Fruit fly (Drosophila melanogaster) whole organism, embryonic: ENCODE data around the gene eIF4E6.

Experiments
- C15 ChIP-seq: fragments of 200-800 bp; sonication (Bioruptor generic); IDR thresholded peaks from 3 replicates; pipeline ENCODE4 v1.3.6; 2022; ENCODE audit warnings: missing biosample characterization, missing genetic modification characterization
- CG10274 ChIP-seq: fragments of 200-800 bp; sonication (Bioruptor generic); optimal IDR thresholded peaks from 3 replicates; lab custom pipeline; 2017; ENCODE audit warnings: missing biosample characterization, mild to moderate bottlenecking, missing genetic modification characterization
- CG12155 ChIP-seq: fragments of 200-800 bp; sonication (Bioruptor generic); optimal IDR thresholded peaks from 3 replicates; lab custom pipeline; 2016; ENCODE audit warnings: missing biosample characterization, missing genetic modification characterization
- CG1233 ChIP-seq: fragments of 200-800 bp; sonication (Bioruptor generic); optimal IDR thresholded peaks from 4 replicates; lab custom pipeline; 2018; ENCODE audit warnings: missing biosample characterization, mild to moderate bottlenecking, missing genetic modification characterization
- CG12744 ChIP-seq: fragments of 200-800 bp; sonication (Bioruptor generic); optimal IDR thresholded peaks from 2 replicates; lab custom pipeline; 2016; ENCODE audit warnings: missing biosample characterization, missing genetic modification characterization
- CG1792 ChIP-seq: fragments of 200-800 bp; sonication (Bioruptor generic); optimal IDR thresholded peaks from 2 replicates; lab custom pipeline; 2016; ENCODE audit warnings: missing biosample characterization, missing genetic modification characterization
- CG18011 ChIP-seq: fragments of 200-800 bp; sonication (Bioruptor generic); optimal IDR thresholded peaks from 2 replicates; lab custom pipeline; 2017; ENCODE audit warnings: missing biosample characterization, missing genetic modification characterization, mild to moderate bottlenecking, moderate library complexity, missing genotype
- CG1832 ChIP-seq: fragments of 200-800 bp; sonication (Bioruptor generic); optimal IDR thresholded peaks from 2 replicates; lab custom pipeline; 2017; ENCODE audit warnings: missing biosample characterization, mild to moderate bottlenecking, missing genetic modification characterization, inconsistent platforms
- CG2678 ChIP-seq: fragments of 200-800 bp; sonication (Bioruptor generic); optimal IDR thresholded peaks from 3 replicates; lab custom pipeline; 2019; ENCODE audit warnings: missing biosample characterization, mild to moderate bottlenecking, missing genetic modification characterization, moderate library complexity
- CG2712 ChIP-seq: fragments of 200-800 bp; optimal IDR thresholded peaks from 3 replicates; lab custom pipeline; 2019; ENCODE audit warnings: missing biosample characterization, mild to moderate bottlenecking, missing genetic modification characterization, moderate library complexity
- CG31441 ChIP-seq: fragments of 200-800 bp; sonication (Bioruptor generic); IDR thresholded peaks from 2 replicates; pipeline ENCODE4 v1.3.6; 2022; ENCODE audit warnings: missing biosample characterization, missing genetic modification characterization
- CG3847 ChIP-seq: fragments of 200-800 bp; sonication (Bioruptor generic); IDR thresholded peaks from 2 replicates; pipeline ENCODE4 v1.3.6; 2022; ENCODE audit warnings: missing biosample characterization, missing genetic modification characterization
- CG4282 ChIP-seq: fragments of 200-800 bp; sonication (Bioruptor generic); optimal IDR thresholded peaks from 2 replicates; lab custom pipeline; 2016; ENCODE audit warnings: missing biosample characterization, missing genetic modification characterization
- CG4617 ChIP-seq: fragments of 200-800 bp; sonication (Bioruptor generic); optimal IDR thresholded peaks from 3 replicates; lab custom pipeline; 2016; ENCODE audit warnings: missing biosample characterization, missing genetic modification characterization, borderline replicate concordance
- CG6272 ChIP-seq: fragments of 200-800 bp; sonication (Bioruptor generic); IDR thresholded peaks from 2 replicates; pipeline ENCODE4 v1.3.6; 2022; ENCODE audit warnings: missing biosample characterization, missing genetic modification characterization
- CG7786 ChIP-seq: fragments of 200-800 bp; sonication (Bioruptor generic); optimal IDR thresholded peaks from 2 replicates; lab custom pipeline; 2016; ENCODE audit warnings: missing biosample characterization, missing genetic modification characterization
- CG7839 ChIP-seq: fragments of 200-800 bp; sonication (Bioruptor generic); optimal IDR thresholded peaks from 3 replicates; lab custom pipeline; 2018; ENCODE audit warnings: missing biosample characterization, mild to moderate bottlenecking, missing genetic modification characterization, moderate library complexity
- CG9727 ChIP-seq: fragments of 200-800 bp; sonication (Bioruptor generic); optimal IDR thresholded peaks from 3 replicates; lab custom pipeline; 2017; ENCODE audit warnings: missing biosample characterization, mild to moderate bottlenecking, missing genetic modification characterization
- Dad ChIP-seq: fragments of 200-800 bp; sonication (Bioruptor generic); optimal IDR thresholded peaks from 3 replicates; lab custom pipeline; 2016; ENCODE audit warnings: missing biosample characterization, missing genetic modification characterization
- Deaf1 ChIP-seq: fragments of 200-800 bp; optimal IDR thresholded peaks from 3 replicates; lab custom pipeline; 2019; ENCODE audit warnings: missing biosample characterization, mild to moderate bottlenecking, missing genetic modification characterization, moderate library complexity
- Dref ChIP-seq: fragments of 200-800 bp; sonication (Bioruptor generic); IDR thresholded peaks from 2 replicates; pipeline ENCODE4 v1.3.6; 2022; ENCODE audit warnings: missing biosample characterization, missing genetic modification characterization
- Jarid2 ChIP-seq: fragments of 200-800 bp; sonication (Bioruptor generic); optimal IDR thresholded peaks from 3 replicates; lab custom pipeline; 2017; ENCODE audit warnings: mild to moderate bottlenecking, missing biosample characterization, missing genetic modification reagents, missing genetic modification characterization
- MESR4 ChIP-seq: fragments of 200-800 bp; sonication (Bioruptor generic); optimal IDR thresholded peaks from 2 replicates; lab custom pipeline; 2018; ENCODE audit warnings: missing biosample characterization, mild to moderate bottlenecking, missing genetic modification characterization, moderate library complexity
- Med ChIP-seq: fragments of 200-800 bp; sonication (Bioruptor generic); peaks from one replicate; lab custom pipeline; 2016; ENCODE audit warnings: missing biosample characterization, missing genetic modification characterization, mild to moderate bottlenecking, inconsistent platforms, moderate library complexity
- Mrtf ChIP-seq: fragments of 200-800 bp; sonication (Bioruptor generic); IDR thresholded peaks from 3 replicates; pipeline ENCODE4 v1.3.6; 2022; ENCODE audit warnings: missing biosample characterization, missing genetic modification characterization
- Oli ChIP-seq: fragments of 200-800 bp; sonication (Bioruptor generic); optimal IDR thresholded peaks from 2 replicates; lab custom pipeline; 2018; ENCODE audit warnings: missing biosample characterization, mild to moderate bottlenecking, missing genetic modification characterization, moderate library complexity
- Side ChIP-seq: fragments of 200-800 bp; sonication (Bioruptor generic); optimal IDR thresholded peaks from 2 replicates; lab custom pipeline; 2016; ENCODE audit warnings: missing biosample characterization, missing genetic modification characterization
- Xrp1 ChIP-seq: fragments of 200-800 bp; sonication (Bioruptor generic); IDR thresholded peaks from 2 replicates; pipeline ENCODE4 v1.3.6; 2022; ENCODE audit warnings: missing biosample characterization, missing genetic modification characterization
- YL-1 ChIP-seq: fragments of 200-800 bp; sonication (Bioruptor generic); optimal IDR thresholded peaks from 3 replicates; lab custom pipeline; 2017; ENCODE audit warnings: missing biosample characterization, mild to moderate bottlenecking, missing genetic modification characterization
- al ChIP-seq: fragments of 200-800 bp; sonication (Bioruptor generic); IDR thresholded peaks from 2 replicates; pipeline ENCODE4 v1.3.6; 2022; ENCODE audit warnings: missing biosample characterization, missing genetic modification characterization
- amos ChIP-seq: fragments of 200-800 bp; sonication (Bioruptor generic); IDR thresholded peaks from 2 replicates; pipeline ENCODE4 v1.3.6; 2022; ENCODE audit warnings: missing biosample characterization, missing genetic modification characterization; ENCODE audit not compliant: partially characterized antibody
- bbx ChIP-seq: fragments of 200-800 bp; sonication (Bioruptor generic); IDR thresholded peaks from 2 replicates; pipeline ENCODE4 v1.3.6; 2022; ENCODE audit warnings: missing biosample characterization, missing genetic modification characterization; ENCODE audit not compliant: partially characterized antibody
- cg ChIP-seq: fragments of 200-800 bp; sonication (Bioruptor generic); optimal IDR thresholded peaks from 3 replicates; lab custom pipeline; 2019; ENCODE audit warnings: missing biosample characterization, mild to moderate bottlenecking, missing genetic modification characterization, moderate library complexity
- chif ChIP-seq, 2 experiments: fragments of 200-800 bp; sonication (Bioruptor generic); optimal IDR thresholded peaks; 3 replicates each; lab custom pipeline; 2016; ENCODE audit warnings: missing biosample characterization in 2 of 2, missing genetic modification characterization in 2 of 2
- crp ChIP-seq, 2 experiments: fragments of 200-800 bp; sonication (Bioruptor generic); optimal IDR thresholded peaks; 2 replicates in 1 of 2; 3 replicates in 1 of 2; lab custom pipeline; 2017; ENCODE audit warnings: missing biosample characterization in 2 of 2, missing genetic modification characterization in 2 of 2, mild to moderate bottlenecking in 1 of 2, moderate library complexity in 1 of 2
- dimm ChIP-seq: fragments of 200-800 bp; sonication (Bioruptor generic); IDR thresholded peaks from 2 replicates; pipeline ENCODE4 v1.3.6; 2022; ENCODE audit warnings: missing biosample characterization, missing genetic modification characterization
- disco-r ChIP-seq: fragments of 200-800 bp; sonication (Bioruptor generic); optimal IDR thresholded peaks from 2 replicates; lab custom pipeline; 2016; ENCODE audit warnings: missing biosample characterization, missing genetic modification characterization
- dm ChIP-seq: fragments of 200-800 bp; sonication (Bioruptor generic); optimal IDR thresholded peaks from 3 replicates; lab custom pipeline; 2016; ENCODE audit warnings: missing biosample characterization, missing genetic modification characterization
- en ChIP-seq: fragments of 200-800 bp; sonication (Bioruptor generic); optimal IDR thresholded peaks from 2 replicates; lab custom pipeline; 2016; ENCODE audit warnings: missing biosample characterization, missing genetic modification characterization
- esg ChIP-seq: fragments of 200-800 bp; sonication (Bioruptor generic); conservative IDR thresholded peaks from 2 replicates; pipeline ENCODE4 v1.3.6; 2022; ENCODE audit warnings: missing biosample characterization, missing genetic modification characterization
- h ChIP-seq: fragments of >200 bp; optimal IDR thresholded peaks from 2 replicates; lab custom pipeline; 2017
- her ChIP-seq: fragments of 200-800 bp; sonication (Bioruptor generic); optimal IDR thresholded peaks from 2 replicates; lab custom pipeline; 2016; ENCODE audit warnings: missing biosample characterization, missing genetic modification characterization
- kay ChIP-seq: fragments of 200-800 bp; sonication (Bioruptor generic); optimal IDR thresholded peaks from 2 replicates; lab custom pipeline; 2016; ENCODE audit warnings: missing biosample characterization, missing genetic modification characterization
- klu ChIP-seq: fragments of 200-800 bp; sonication (Bioruptor generic); IDR thresholded peaks from 2 replicates; pipeline ENCODE4 v1.3.6; 2022; ENCODE audit warnings: missing biosample characterization, missing genetic modification characterization
- pnt ChIP-seq: fragments of 200-800 bp; sonication (Bioruptor generic); optimal IDR thresholded peaks from 3 replicates; lab custom pipeline; 2016; ENCODE audit warnings: missing biosample characterization, missing genetic modification characterization
- psq ChIP-seq: fragments of 200-800 bp; sonication (Bioruptor generic); optimal IDR thresholded peaks from 2 replicates; lab custom pipeline; 2017; ENCODE audit warnings: missing biosample characterization, missing genetic modification characterization
- salm ChIP-seq: fragments of 200-800 bp; sonication (Bioruptor generic); optimal IDR thresholded peaks from 2 replicates; lab custom pipeline; 2018; ENCODE audit warnings: missing biosample characterization, mild to moderate bottlenecking, missing genetic modification characterization
- scrt ChIP-seq: fragments of 200-800 bp; sonication (Bioruptor generic); optimal IDR thresholded peaks from 2 replicates; lab custom pipeline; 2018; ENCODE audit warnings: missing biosample characterization, mild to moderate bottlenecking, missing genetic modification characterization, moderate library complexity
- sd ChIP-seq: fragments of 200-800 bp; sonication (Bioruptor generic); optimal IDR thresholded peaks from 3 replicates; lab custom pipeline; 2018; ENCODE audit warnings: missing biosample characterization, mild to moderate bottlenecking, missing genetic modification characterization, moderate library complexity
- sug ChIP-seq: fragments of 200-800 bp; optimal IDR thresholded peaks from 2 replicates; lab custom pipeline; 2019; ENCODE audit warnings: missing biosample characterization, mild to moderate bottlenecking, missing genetic modification characterization, moderate library complexity
- tll ChIP-seq, 2 experiments: fragments of 200-800 bp in 1 of 2; fragments of >200 bp in 1 of 2; sonication (Bioruptor generic) in 1 of 2; optimal IDR thresholded peaks; 2 replicates each; lab custom pipeline; 2017 to 2019; ENCODE audit warnings: missing biosample characterization in 2 of 2, missing genetic modification characterization in 2 of 2, mild to moderate bottlenecking in 1 of 2, moderate library complexity in 1 of 2
- tx ChIP-seq: fragments of 200-800 bp; sonication (Bioruptor generic); optimal IDR thresholded peaks from 2 replicates; lab custom pipeline; 2016; ENCODE audit warnings: missing biosample characterization, missing genetic modification characterization

eIF4E6 gene

dm6 chr3R:29062717-29063206 is 35.8 kb upstream of the eIF4E6 start, which contains the start of the genes Cul5 and Bicra (continued):
- TF ChIP-seq en = no peak
- TF ChIP-seq C15 (GFP tag; lab: Robert Waterston, UW) = no peak
- no peak for TF ChIP-seq CG12155 (GFP tag; lab: Kevin White, UChicago)
- TF ChIP-seq CG9727 (GFP tag; lab: Kevin White, UChicago) = no peak
- TF ChIP-seq dimm (GFP tag; lab: Robert Waterston, UW) = no peak
- peak; percentile 4 for TF ChIP-seq her (GFP tag; lab: Kevin White, UChicago)
- TF ChIP-seq CG2678 (tag; lab: Kevin White, UChicago) = no peak
- TF ChIP-seq Mrtf = no peak
- no peak for TF ChIP-seq CG10274
- TF ChIP-seq h (lab: Kevin White, UChicago) = no peak
- no peak for TF ChIP-seq klu
- no peak for TF ChIP-seq Jarid2
- TF ChIP-seq esg = no peak
- peak; percentile 96 for TF ChIP-seq Dref (GFP tag; lab: Robert Waterston, UW)
- TF ChIP-seq CG1832 = no peak
- TF ChIP-seq CG31441 (GFP tag; lab: Robert Waterston, UW) = no peak
- no peak for TF ChIP-seq cg (GFP tag; lab: Kevin White, UChicago)
- TF ChIP-seq CG2712 (tag; lab: Kevin White, UChicago) = no peak
- no peak for TF ChIP-seq chif (GFP tag; optimal IDR thresholded peaks at IDR 0.05; lab: Kevin White, UChicago)
- TF ChIP-seq Oli = no peak
- TF ChIP-seq Side (GFP tag; lab: Kevin White, UChicago) = no peak
- peak; percentile 95 for TF ChIP-seq amos (GFP tag; lab: Robert Waterston, UW)
- no peak for TF ChIP-seq sd (tag; lab: Kevin White, UChicago)
- no peak for TF ChIP-seq Dad
- no peak for TF ChIP-seq tll (GFP tag; optimal IDR thresholded peaks at IDR 0.05; lab: Kevin White, UChicago)
- no peak for TF ChIP-seq Xrp1 (GFP tag; lab: Robert Waterston, UW)
- TF ChIP-seq CG4282 (GFP tag; lab: Kevin White, UChicago) = no peak
- TF ChIP-seq YL-1 = peak; percentile 91
- no peak for TF ChIP-seq CG18011 (GFP tag; lab: Kevin White, UChicago)
- TF ChIP-seq psq (GFP tag; lab: Kevin White, UChicago) = no peak
- TF ChIP-seq crp (GFP tag; optimal IDR thresholded peaks at IDR 0.05; lab: Kevin White, UChicago) = no peak
- TF ChIP-seq Med (GFP tag; lab: Kevin White, UChicago) = peak; percentile 87
- TF ChIP-seq CG1792 = no peak
- TF ChIP-seq disco-r (GFP tag; lab: Kevin White, UChicago) = no peak
- TF ChIP-seq CG1233 (GFP tag; lab: Kevin White, UChicago) = no peak
- no peak for TF ChIP-seq Deaf1 (tag; lab: Kevin White, UChicago)
- TF ChIP-seq CG7786 (GFP tag; lab: Kevin White, UChicago) = no peak
- TF ChIP-seq CG12744 (GFP tag; lab: Kevin White, UChicago) = no peak
- TF ChIP-seq CG3847 = no peak
- peak; percentile 95 for TF ChIP-seq bbx (GFP tag; lab: Robert Waterston, UW)
- TF ChIP-seq tx (GFP tag; lab: Kevin White, UChicago) = no peak
- TF ChIP-seq MESR4 = peak; percentile 94
- peak; percentile 98 for TF ChIP-seq CG4617 (GFP tag; lab: Kevin White, UChicago)
- TF ChIP-seq salm = no peak
- no peak for TF ChIP-seq dm
- TF ChIP-seq scrt (GFP tag; lab: Kevin White, UChicago) = no peak
- no peak for TF ChIP-seq al (GFP tag; lab: Robert Waterston, UW)
- peak; percentile 11; the same call in 1 of the 2 replicates for TF ChIP-seq CG6272 (GFP tag; lab: Robert Waterston, UW)
- no peak for TF ChIP-seq CG7839
- no peak for TF ChIP-seq sug (tag; lab: Kevin White, UChicago)
- TF ChIP-seq pnt (GFP tag; lab: Kevin White, UChicago) = no peak
- no peak for TF ChIP-seq kay (GFP tag; lab: Kevin White, UChicago)
